In the genomic region with DNA sequence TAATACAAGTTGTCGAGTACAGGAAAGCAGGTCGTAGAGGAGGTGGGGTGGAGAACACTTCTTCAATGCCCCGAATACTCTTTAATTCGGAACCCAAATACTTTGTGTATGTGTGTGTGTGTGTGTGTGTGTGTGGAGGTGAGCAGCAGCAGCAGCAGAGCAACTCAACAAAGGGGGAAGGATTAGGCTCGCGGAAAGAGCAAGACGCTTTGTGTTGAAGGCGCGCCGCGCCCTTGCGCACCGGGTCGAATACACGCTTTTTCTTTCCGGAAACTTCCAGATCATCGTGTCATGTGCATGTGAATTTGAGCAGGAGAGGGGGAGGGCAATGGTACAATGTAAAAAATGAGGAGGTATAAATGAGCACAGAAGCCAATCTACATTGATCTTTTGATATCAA, we compare ENCODE assay signal across 7 worm cellular contexts.
TF ChIP-seq lines count a peak whose summit lies in the region.

No protein-coding gene starts in this region.

TF ChIP-seq in whole organism, L1 larva, 84 proteins besides CTCF, POLR2A, EP300 and RAD21:
- peak; percentile 8 for TF ChIP-seq ceh-8 (GFP tag; optimal IDR thresholded peaks at IDR 0.05; lab: Kevin White, UChicago)
- no peak for TF ChIP-seq nhr-28 (tag; optimal IDR thresholded peaks at IDR 0.05; lab: Kevin White, UChicago)

TF ChIP-seq in whole organism, L4 larva, 104 proteins besides CTCF, POLR2A, EP300 and RAD21 (continues in another document):
- TF ChIP-seq ZK337.2 (GFP tag; IDR thresholded peaks at IDR 0.05; lab: Robert Waterston, UW): no peak
- no peak for TF ChIP-seq mdt-29 (GFP tag; IDR thresholded peaks at IDR 0.05; lab: Robert Waterston, UW)
- no peak for TF ChIP-seq daf-19 (GFP tag; conservative IDR thresholded peaks at IDR 0.05; lab: Robert Waterston, UW)
- no peak for TF ChIP-seq lir-3 (tag; optimal IDR thresholded peaks at IDR 0.05; lab: Kevin White, UChicago)
- TF ChIP-seq pqm-1 (tag; optimal IDR thresholded peaks at IDR 0.05; lab: Kevin White, UChicago): no peak
- TF ChIP-seq egl-43 (GFP tag; IDR thresholded peaks at IDR 0.05; lab: Robert Waterston, UW): 0 out of 2 replicates have a peak, but pooled peaks have one; percentile 48
- TF ChIP-seq ces-1 (GFP tag; optimal IDR thresholded peaks at IDR 0.05; lab: Kevin White, UChicago): no peak
- no peak for TF ChIP-seq T20F7.1 (GFP tag; optimal IDR thresholded peaks at IDR 0.05; lab: Kevin White, UChicago)
- no peak for TF ChIP-seq daf-16 (GFP tag; optimal IDR thresholded peaks at IDR 0.05; lab: Kevin White, UChicago)
- no peak for TF ChIP-seq daf-16 (tag; optimal IDR thresholded peaks at IDR 0.05; lab: Kevin White, UChicago)
- TF ChIP-seq madf-9 (GFP tag; conservative IDR thresholded peaks at IDR 0.05; lab: Robert Waterston, UW): no peak
- TF ChIP-seq zip-2 (tag; optimal IDR thresholded peaks at IDR 0.05; lab: Kevin White, UChicago): no peak
- no peak; the same call in 1 of the 2 replicates for TF ChIP-seq set-16 (GFP tag; IDR thresholded peaks at IDR 0.05; lab: Robert Waterston, UW)
- no peak for TF ChIP-seq dmd-8 (GFP tag; IDR thresholded peaks at IDR 0.05; lab: Robert Waterston, UW)
- TF ChIP-seq aha-1 (tag; lab: Kevin White, UChicago): peak; percentile 87

TF ChIP-seq in whole organism, early embryonic, 17 proteins besides CTCF, POLR2A, EP300 and RAD21:
- TF ChIP-seq ceh-36 (tag; optimal IDR thresholded peaks at IDR 0.05; lab: Kevin White, UChicago) (peak; percentile 10), hmg-4 (GFP tag; optimal IDR thresholded peaks at IDR 0.05; lab: Kevin White, UChicago) (no peak), tbx-37 (GFP tag; conservative IDR thresholded peaks at IDR 0.05; lab: Robert Waterston, UW) (no peak), scrt-1 (GFP tag; IDR thresholded peaks at IDR 0.05; lab: Robert Waterston, UW) (no peak)

TF ChIP-seq in whole organism, late embryonic, 69 proteins besides CTCF, POLR2A, EP300 and RAD21:
- TF ChIP-seq hlh-6 (tag; optimal IDR thresholded peaks at IDR 0.05; lab: Kevin White, UChicago) (no peak), ztf-16 (tag; optimal IDR thresholded peaks at IDR 0.05; lab: Kevin White, UChicago) (no peak), fkh-6 (tag; optimal IDR thresholded peaks at IDR 0.05; lab: Kevin White, UChicago) (peak; percentile 44), elt-2 (tag; optimal IDR thresholded peaks at IDR 0.05; lab: Kevin White, UChicago) (no peak), rnt-1 (tag; optimal IDR thresholded peaks at IDR 0.05; lab: Kevin White, UChicago) (no peak), che-1 (tag; optimal IDR thresholded peaks at IDR 0.05; lab: Kevin White, UChicago) (no peak), sox-4 (tag; optimal IDR thresholded peaks at IDR 0.05; lab: Kevin White, UChicago) (no peak), fax-1 (tag; optimal IDR thresholded peaks at IDR 0.05; lab: Kevin White, UChicago) (no peak), ref-2 (tag; optimal IDR thresholded peaks at IDR 0.05; lab: Kevin White, UChicago) (peak; percentile 24), dve-1 (tag; optimal IDR thresholded peaks at IDR 0.05; lab: Kevin White, UChicago) (peak; percentile 14), ets-4 (tag; optimal IDR thresholded peaks at IDR 0.05; lab: Kevin White, UChicago) (peak; percentile 64), elt-4 (tag; optimal IDR thresholded peaks at IDR 0.05; lab: Kevin White, UChicago) (no peak), ceh-31 (tag; optimal IDR thresholded peaks at IDR 0.05; lab: Kevin White, UChicago) (peak; percentile 22)

TF ChIP-seq in whole organism, midembryonic, 9 proteins besides CTCF, POLR2A, EP300 and RAD21:
- TF ChIP-seq ztf-29 (GFP tag; IDR thresholded peaks at IDR 0.05; lab: Robert Waterston, UW) (no peak), ref-1 (GFP tag; conservative IDR thresholded peaks at IDR 0.05; lab: Robert Waterston, UW) (no peak), tab-1 (GFP tag; IDR thresholded peaks at IDR 0.05; lab: Robert Waterston, UW) (0 out of 2 replicates have a peak, but pooled peaks have one; percentile 44), flt-1 (GFP tag; IDR thresholded peaks at IDR 0.05; lab: Robert Waterston, UW) (no peak), ztf-23 (GFP tag; IDR thresholded peaks at IDR 0.05; lab: Robert Waterston, UW) (0 out of 2 replicates have a peak, but pooled peaks have one; percentile 58), cog-1 (tag; optimal IDR thresholded peaks at IDR 0.05; lab: Kevin White, UChicago) (no peak)

TF ChIP-seq in whole organism, mixed stage, embryonic, 35 proteins besides CTCF, POLR2A, EP300 and RAD21:
- TF ChIP-seq pha-4 (tag; optimal IDR thresholded peaks at IDR 0.05; lab: Kevin White, UChicago) (peak; percentile 2), sptf-1 (tag; optimal IDR thresholded peaks at IDR 0.05; lab: Kevin White, UChicago) (peak; percentile 29), mls-2 (tag; optimal IDR thresholded peaks at IDR 0.05; lab: Kevin White, UChicago) (peak; percentile 19), nhr-76 (tag; optimal IDR thresholded peaks at IDR 0.05; lab: Kevin White, UChicago) (no peak)

TF ChIP-seq in whole organism, young adult, 124 proteins besides CTCF, POLR2A, EP300 and RAD21:
- TF ChIP-seq zfh-2 (GFP tag; conservative IDR thresholded peaks at IDR 0.05; lab: Robert Waterston, UW) (peak; percentile 60), tbx-9 (tag; optimal IDR thresholded peaks at IDR 0.05; lab: Kevin White, UChicago; ENCODE audit: borderline replicate concordance) (no peak), tlf-1 (GFP tag; optimal IDR thresholded peaks at IDR 0.05; lab: Kevin White, UChicago) (no peak), Y53G8AR.9 (GFP tag; conservative IDR thresholded peaks at IDR 0.05; lab: Robert Waterston, UW) (no peak)
